Fruit fly (Drosophila melanogaster) Kc167 (cell line): Measurements from ENCODE around the gene CG42750.

Experiments
- h ChIP-seq: fragments of >200 bp; optimal IDR thresholded peaks from 3 replicates; lab custom pipeline; 2018; ENCODE audit warnings: missing external identifiers
- psq ChIP-seq: fragments of >200 bp; optimal IDR thresholded peaks from 2 replicates; lab custom pipeline; 2017; ENCODE audit warnings: missing external identifiers
- ttk ChIP-seq: sonication (Bioruptor generic); optimal IDR thresholded peaks from 2 replicates; lab custom pipeline; 2017; ENCODE audit warnings: missing external identifiers

- TF ChIP-seq psq (lab: Kevin White, UChicago), result no peak
- TF ChIP-seq h (lab: Kevin White, UChicago), result no peak
- TF ChIP-seq ttk (lab: Kevin White, UChicago), result no peak
These were observed 39.1 kb downstream of the CG42750 start for dm6 chr2L:18236493-18236892.
